Worm (Caenorhabditis elegans): ENCODE data around the gene C31H2.3.

Gene C31H2.3

ce11 chrX:5111894-5112293 is 42.3 kb downstream of the C31H2.3 start:
- no peak for TF ChIP-seq mab-5 (tag; optimal IDR thresholded peaks at IDR 0.05)
- no peak for TF ChIP-seq bed-3 (GFP tag; optimal IDR thresholded peaks at IDR 0.05)
- no peak for TF ChIP-seq zip-8 (tag; optimal IDR thresholded peaks at IDR 0.05)
- no peak for TF ChIP-seq elt-3 (tag; optimal IDR thresholded peaks at IDR 0.05)
- TF ChIP-seq drap-1 (GFP tag; optimal IDR thresholded peaks at IDR 0.05), result no peak
- TF ChIP-seq sptf-1 (tag; optimal IDR thresholded peaks at IDR 0.05), result no peak
- no peak for TF ChIP-seq hlh-1 (tag; optimal IDR thresholded peaks at IDR 0.05)
- TF ChIP-seq flh-1 (GFP tag; optimal IDR thresholded peaks at IDR 0.05), result no peak
- no peak for TF ChIP-seq unc-120 (tag; optimal IDR thresholded peaks at IDR 0.05; ENCODE audit: poor library complexity, severe bottlenecking)
- no peak for TF ChIP-seq cnd-1 (tag; optimal IDR thresholded peaks at IDR 0.05)
- TF ChIP-seq mls-2 (tag; optimal IDR thresholded peaks at IDR 0.05), result no peak
- no peak for TF ChIP-seq blmp-1 (tag; optimal IDR thresholded peaks at IDR 0.05)
- TF ChIP-seq nhr-76 (tag; optimal IDR thresholded peaks at IDR 0.05), result no peak

ce11 chrX:5109130-5109529 is 45.0 kb downstream of the C31H2.3 start, which contains the start of gene C42D8.1:
C42D8.1 (plus strand) TSS chrX:5109506.
- TF ChIP-seq blmp-1 (tag; optimal IDR thresholded peaks at IDR 0.05) (no peak), sem-2 (GFP tag; optimal IDR thresholded peaks at IDR 0.05) (no peak), lsy-2 (tag; optimal IDR thresholded peaks at IDR 0.05) (no peak), ceh-39 (tag; optimal IDR thresholded peaks at IDR 0.05) (no peak), cnd-1 (tag; optimal IDR thresholded peaks at IDR 0.05) (no peak), drap-1 (GFP tag; optimal IDR thresholded peaks at IDR 0.05) (no peak), pha-4 (tag; optimal IDR thresholded peaks at IDR 0.05) (no peak), mep-1 (tag; optimal IDR thresholded peaks at IDR 0.05) (no peak), tbx-8 (GFP tag; optimal IDR thresholded peaks at IDR 0.05) (no peak), sptf-1 (tag; optimal IDR thresholded peaks at IDR 0.05) (no peak), ceh-83 (GFP tag; optimal IDR thresholded peaks at IDR 0.05) (no peak), unc-120 (tag; optimal IDR thresholded peaks at IDR 0.05; ENCODE audit: poor library complexity, severe bottlenecking) (no peak), lin-32 (GFP tag; optimal IDR thresholded peaks at IDR 0.05) (no peak), zip-8 (tag; optimal IDR thresholded peaks at IDR 0.05) (no peak), mls-2 (tag; optimal IDR thresholded peaks at IDR 0.05) (no peak), ces-1 (GFP tag; optimal IDR thresholded peaks at IDR 0.05) (no peak), ztf-11 (tag; optimal IDR thresholded peaks at IDR 0.05) (no peak)

ce11 chrX:5106942-5107341 is 47.2 kb downstream of the C31H2.3 start, which contains the start of gene C42D8.9:
C42D8.9 (minus strand) TSS chrX:5107042.
- no peak for TF ChIP-seq cnd-1 (tag; optimal IDR thresholded peaks at IDR 0.05)
- TF ChIP-seq nhr-28 (tag; optimal IDR thresholded peaks at IDR 0.05), result no peak
- TF ChIP-seq nhr-76 (tag; optimal IDR thresholded peaks at IDR 0.05), result no peak
- no peak for TF ChIP-seq ceh-43 (GFP tag; optimal IDR thresholded peaks at IDR 0.05)
- no peak for TF ChIP-seq M03D4.4 (tag; optimal IDR thresholded peaks at IDR 0.05)
- no peak for TF ChIP-seq drap-1 (GFP tag; optimal IDR thresholded peaks at IDR 0.05)
- no peak for TF ChIP-seq lsy-2 (tag; optimal IDR thresholded peaks at IDR 0.05)
- no peak for TF ChIP-seq tbx-8 (GFP tag; optimal IDR thresholded peaks at IDR 0.05)

- TF ChIP-seq nhr-76 (tag; optimal IDR thresholded peaks at IDR 0.05), result no peak
- TF ChIP-seq lsy-2 (tag; optimal IDR thresholded peaks at IDR 0.05), result no peak
- TF ChIP-seq M03D4.4 (tag; optimal IDR thresholded peaks at IDR 0.05), result no peak
- TF ChIP-seq mls-2 (tag; optimal IDR thresholded peaks at IDR 0.05), result no peak
- no peak for TF ChIP-seq sem-2 (GFP tag; optimal IDR thresholded peaks at IDR 0.05)
- TF ChIP-seq unc-39 (tag; optimal IDR thresholded peaks at IDR 0.05), result no peak
- no peak for TF ChIP-seq ztf-11 (tag; optimal IDR thresholded peaks at IDR 0.05)
- TF ChIP-seq sptf-1 (tag; optimal IDR thresholded peaks at IDR 0.05), result no peak
- TF ChIP-seq nhr-12 (tag; optimal IDR thresholded peaks at IDR 0.05), result no peak
- no peak for TF ChIP-seq unc-62 (GFP tag; optimal IDR thresholded peaks at IDR 0.05)
- no peak for TF ChIP-seq pha-4 (tag; optimal IDR thresholded peaks at IDR 0.05)
- TF ChIP-seq bed-3 (GFP tag; optimal IDR thresholded peaks at IDR 0.05), result no peak
These were observed 47.9 kb downstream of the C31H2.3 start for ce11 chrX:5106187-5106694.

ce11 chrX:5105703-5106102 is 48.5 kb downstream of the C31H2.3 start:
- no peak for TF ChIP-seq blmp-1 (tag; optimal IDR thresholded peaks at IDR 0.05)
- TF ChIP-seq mls-2 (tag; optimal IDR thresholded peaks at IDR 0.05), result no peak
- no peak for TF ChIP-seq nhr-2 (tag; optimal IDR thresholded peaks at IDR 0.05)
- no peak for TF ChIP-seq sem-2 (GFP tag; optimal IDR thresholded peaks at IDR 0.05)
- no peak for TF ChIP-seq ceh-39 (tag; optimal IDR thresholded peaks at IDR 0.05)
- no peak for TF ChIP-seq unc-39 (tag; optimal IDR thresholded peaks at IDR 0.05)
- TF ChIP-seq elt-3 (tag; optimal IDR thresholded peaks at IDR 0.05), result no peak
- no peak for TF ChIP-seq snpc-4 (tag; optimal IDR thresholded peaks at IDR 0.05)
- TF ChIP-seq pha-4 (tag; optimal IDR thresholded peaks at IDR 0.05), result no peak
- TF ChIP-seq cnd-1 (tag; optimal IDR thresholded peaks at IDR 0.05), result no peak
- TF ChIP-seq M03D4.4 (tag; optimal IDR thresholded peaks at IDR 0.05), result no peak
- no peak for TF ChIP-seq ceh-43 (GFP tag; optimal IDR thresholded peaks at IDR 0.05)
- no peak for TF ChIP-seq nhr-12 (tag; optimal IDR thresholded peaks at IDR 0.05)
- TF ChIP-seq zip-8 (tag; optimal IDR thresholded peaks at IDR 0.05), result no peak
- TF ChIP-seq flh-1 (GFP tag; optimal IDR thresholded peaks at IDR 0.05), result no peak
